Fruit fly (Drosophila melanogaster) whole organism, embryonic: Measurements from ENCODE around the gene Hinfp.

Experiments used
- Atf-2 ChIP-seq: fragments of 200-800 bp; sonication (Bioruptor generic); optimal IDR thresholded peaks from 2 replicates; lab custom pipeline; 2016; ENCODE audit warnings: missing biosample characterization, missing genetic modification characterization
- Bdp1 ChIP-seq: fragments of 200-800 bp; sonication (Bioruptor generic); optimal IDR thresholded peaks from 3 replicates; lab custom pipeline; 2016; ENCODE audit warnings: missing biosample characterization, missing genetic modification characterization
- CG10543 ChIP-seq: fragments of 200-800 bp; sonication (Bioruptor generic); optimal IDR thresholded peaks from 3 replicates; lab custom pipeline; 2017; ENCODE audit warnings: missing biosample characterization, mild to moderate bottlenecking, missing genetic modification characterization, moderate library complexity
- CG11085 ChIP-seq: fragments of 200-800 bp; sonication (Bioruptor generic); IDR thresholded peaks from 2 replicates; pipeline ENCODE4 v1.3.6; 2022; ENCODE audit warnings: missing biosample characterization, missing genetic modification characterization
- CG11456 ChIP-seq: fragments of 200-800 bp; sonication (Bioruptor generic); IDR thresholded peaks from 3 replicates; pipeline ENCODE4 v1.3.6; 2022; ENCODE audit warnings: missing biosample characterization, missing genetic modification characterization
- CG11560 ChIP-seq: fragments of 200-800 bp; sonication (Bioruptor generic); IDR thresholded peaks from 3 replicates; pipeline ENCODE4 v1.3.6; 2022; ENCODE audit warnings: missing biosample characterization, missing genetic modification characterization
- CG13894 ChIP-seq: fragments of 200-800 bp; sonication (Bioruptor generic); optimal IDR thresholded peaks from 3 replicates; lab custom pipeline; 2018; ENCODE audit warnings: missing biosample characterization, mild to moderate bottlenecking, missing genetic modification characterization, moderate library complexity
- CG14441 ChIP-seq: fragments of 200-800 bp; sonication (Bioruptor generic); IDR thresholded peaks from 2 replicates; pipeline ENCODE4 v1.3.6; 2022; ENCODE audit warnings: missing biosample characterization, missing genetic modification characterization
- CG14860 ChIP-seq: fragments of 200-800 bp; sonication (Bioruptor generic); IDR thresholded peaks from 3 replicates; pipeline ENCODE4 v1.3.6; 2022; ENCODE audit warnings: missing biosample characterization, missing genetic modification characterization; ENCODE audit not compliant: partially characterized antibody
- CG16779 ChIP-seq: fragments of 200-800 bp; sonication (Bioruptor generic); IDR thresholded peaks from 2 replicates; pipeline ENCODE4 v1.3.6; 2022; ENCODE audit warnings: missing biosample characterization, missing genetic modification characterization
- CG17328 ChIP-seq: fragments of 200-800 bp; sonication (Bioruptor generic); IDR thresholded peaks from 2 replicates; pipeline ENCODE4 v1.3.6; 2022; ENCODE audit warnings: missing biosample characterization, missing genetic modification characterization
- CG30020 ChIP-seq: fragments of 200-800 bp; optimal IDR thresholded peaks from 2 replicates; lab custom pipeline; 2019; ENCODE audit warnings: missing biosample characterization, mild to moderate bottlenecking, missing genetic modification characterization, moderate library complexity
- CG33213 ChIP-seq: fragments of 200-800 bp; sonication (Bioruptor generic); optimal IDR thresholded peaks from 3 replicates; lab custom pipeline; 2016; ENCODE audit warnings: missing biosample characterization, missing genetic modification characterization
- CG33557 ChIP-seq: fragments of 200-800 bp; sonication (Bioruptor generic); optimal IDR thresholded peaks from 2 replicates; lab custom pipeline; 2019; ENCODE audit warnings: missing biosample characterization, mild to moderate bottlenecking, missing genetic modification characterization, moderate library complexity
- CG4730 ChIP-seq: fragments of 200-800 bp; sonication (Bioruptor generic); IDR thresholded peaks from 2 replicates; pipeline ENCODE4 v1.3.6; 2022; ENCODE audit warnings: missing biosample characterization, missing genetic modification characterization
- CG5180 ChIP-seq: fragments of 200-800 bp; sonication (Bioruptor generic); optimal IDR thresholded peaks from 3 replicates; lab custom pipeline; 2017; ENCODE audit warnings: missing biosample characterization, missing genetic modification characterization, mild to moderate bottlenecking, moderate library complexity, missing genetic modification reagents
- CG7839 ChIP-seq: fragments of 200-800 bp; sonication (Bioruptor generic); optimal IDR thresholded peaks from 3 replicates; lab custom pipeline; 2018; ENCODE audit warnings: missing biosample characterization, mild to moderate bottlenecking, missing genetic modification characterization, moderate library complexity
- CG8765 ChIP-seq: fragments of 200-800 bp; sonication (Bioruptor generic); IDR thresholded peaks from 2 replicates; pipeline ENCODE4 v1.3.6; 2022; ENCODE audit warnings: missing biosample characterization, missing genetic modification characterization
- Dfd ChIP-seq, 2 experiments: fragments of >200 bp; optimal IDR thresholded peaks; 2 replicates each; lab custom pipeline; 2017; ENCODE audit warnings: missing biosample characterization in 2 of 2, missing genetic modification characterization in 2 of 2
- HLH4C ChIP-seq: fragments of 200-800 bp; sonication (Bioruptor generic); IDR thresholded peaks from 3 replicates; pipeline ENCODE4 v1.3.6; 2022; ENCODE audit warnings: missing biosample characterization, missing genetic modification characterization; ENCODE audit not compliant: partially characterized antibody
- Hmr ChIP-seq: fragments of 200-800 bp; sonication (Bioruptor generic); optimal IDR thresholded peaks from 3 replicates; lab custom pipeline; 2017; ENCODE audit warnings: mild to moderate bottlenecking, missing biosample characterization, missing genetic modification reagents, missing genetic modification characterization
- Hr78 ChIP-seq, 2 experiments: fragments of 200-800 bp in 1 of 2; fragments of >200 bp in 1 of 2; sonication (Bioruptor generic) in 1 of 2; optimal IDR thresholded peaks; 2 replicates each; lab custom pipeline; 2017 to 2019; ENCODE audit warnings: missing biosample characterization in 2 of 2, missing genetic modification characterization in 2 of 2, mild to moderate bottlenecking in 1 of 2, moderate library complexity in 1 of 2
- Hsf ChIP-seq: fragments of 200-800 bp; sonication (Bioruptor generic); optimal IDR thresholded peaks from 3 replicates; lab custom pipeline; 2016; ENCODE audit warnings: missing biosample characterization, missing genetic modification characterization
- Jarid2 ChIP-seq: fragments of 200-800 bp; sonication (Bioruptor generic); optimal IDR thresholded peaks from 3 replicates; lab custom pipeline; 2017; ENCODE audit warnings: mild to moderate bottlenecking, missing biosample characterization, missing genetic modification reagents, missing genetic modification characterization
- Nf-YA ChIP-seq: fragments of 200-800 bp; sonication (Bioruptor generic); IDR thresholded peaks from 2 replicates; pipeline ENCODE4 v1.3.6; 2022; ENCODE audit warnings: missing biosample characterization, missing genetic modification characterization
- Nf-YB ChIP-seq: fragments of 200-800 bp; sonication (Bioruptor generic); optimal IDR thresholded peaks from 3 replicates; lab custom pipeline; 2019; ENCODE audit warnings: missing biosample characterization, mild to moderate bottlenecking, missing genetic modification characterization, moderate library complexity
- Scr ChIP-seq: fragments of 200-800 bp; sonication (Bioruptor generic); IDR thresholded peaks from 2 replicates; pipeline ENCODE4 v1.3.6; 2022; ENCODE audit warnings: missing biosample characterization, missing genetic modification characterization; ENCODE audit not compliant: partially characterized antibody
- abd-A ChIP-seq: fragments of 200-800 bp; sonication (Bioruptor generic); optimal IDR thresholded peaks from 3 replicates; lab custom pipeline; 2019; ENCODE audit warnings: missing biosample characterization, mild to moderate bottlenecking, missing genetic modification characterization, moderate library complexity
- al ChIP-seq: fragments of 200-800 bp; sonication (Bioruptor generic); IDR thresholded peaks from 2 replicates; pipeline ENCODE4 v1.3.6; 2022; ENCODE audit warnings: missing biosample characterization, missing genetic modification characterization
- chm ChIP-seq: fragments of 200-800 bp; sonication (Bioruptor generic); IDR thresholded peaks from 2 replicates; pipeline ENCODE4 v1.3.6; 2022; ENCODE audit warnings: missing biosample characterization, missing genetic modification characterization
- crc ChIP-seq: fragments of 200-800 bp; sonication (Bioruptor generic); optimal IDR thresholded peaks from 2 replicates; lab custom pipeline; 2016; ENCODE audit warnings: missing biosample characterization, missing genetic modification characterization
- crp ChIP-seq, 2 experiments: fragments of 200-800 bp; sonication (Bioruptor generic); optimal IDR thresholded peaks; 2 replicates in 1 of 2; 3 replicates in 1 of 2; lab custom pipeline; 2017; ENCODE audit warnings: missing biosample characterization in 2 of 2, missing genetic modification characterization in 2 of 2, mild to moderate bottlenecking in 1 of 2, moderate library complexity in 1 of 2
- danr ChIP-seq: fragments of 200-800 bp; sonication (Bioruptor generic); IDR thresholded peaks from 2 replicates; pipeline ENCODE4 v1.3.6; 2022; ENCODE audit warnings: missing biosample characterization, missing genetic modification characterization
- dmrt99B ChIP-seq: fragments of 200-800 bp; sonication (Bioruptor generic); optimal IDR thresholded peaks from 2 replicates; lab custom pipeline; 2018; ENCODE audit warnings: missing biosample characterization, mild to moderate bottlenecking, missing genetic modification characterization, moderate library complexity
- grn ChIP-seq: fragments of 200-800 bp; sonication (Bioruptor generic); optimal IDR thresholded peaks from 3 replicates; lab custom pipeline; 2017; ENCODE audit warnings: missing biosample characterization, missing genetic modification characterization
- hbn ChIP-seq: fragments of 200-800 bp; sonication (Bioruptor generic); IDR thresholded peaks from 2 replicates; pipeline ENCODE4 v1.3.6; 2022; ENCODE audit warnings: missing biosample characterization, missing genetic modification characterization; ENCODE audit not compliant: partially characterized antibody
- kay ChIP-seq: fragments of 200-800 bp; sonication (Bioruptor generic); optimal IDR thresholded peaks from 2 replicates; lab custom pipeline; 2016; ENCODE audit warnings: missing biosample characterization, missing genetic modification characterization
- lilli ChIP-seq: fragments of 200-800 bp; sonication (Bioruptor generic); optimal IDR thresholded peaks from 3 replicates; lab custom pipeline; 2016; ENCODE audit warnings: missing biosample characterization, missing genetic modification characterization
- nmo ChIP-seq: fragments of 200-800 bp; sonication (Bioruptor generic); optimal IDR thresholded peaks from 2 replicates; lab custom pipeline; 2018; ENCODE audit warnings: missing biosample characterization, mild to moderate bottlenecking, missing genetic modification characterization, moderate library complexity
- nom ChIP-seq: fragments of 200-800 bp; sonication (Bioruptor generic); optimal IDR thresholded peaks from 2 replicates; lab custom pipeline; 2017; ENCODE audit warnings: missing biosample characterization, missing genetic modification characterization, mild to moderate bottlenecking, moderate library complexity, missing genetic modification reagents
- p53 ChIP-seq: fragments of 200-800 bp; sonication (Bioruptor generic); optimal IDR thresholded peaks from 2 replicates; lab custom pipeline; 2016; ENCODE audit warnings: missing biosample characterization, missing genetic modification characterization
- sc ChIP-seq, 3 experiments: fragments of >200 bp in 2 of 3; fragments of 200-800 bp in 1 of 3; sonication (Bioruptor generic) in 1 of 3; optimal IDR thresholded peaks; 2 replicates in 2 of 3; 3 replicates in 1 of 3; lab custom pipeline; 2017; ENCODE audit warnings: mild to moderate bottlenecking in 1 of 3, missing biosample characterization in 1 of 3, missing genetic modification characterization in 1 of 3, missing genetic modification reagents in 1 of 3
- sd ChIP-seq: fragments of 200-800 bp; sonication (Bioruptor generic); optimal IDR thresholded peaks from 3 replicates; lab custom pipeline; 2018; ENCODE audit warnings: missing biosample characterization, mild to moderate bottlenecking, missing genetic modification characterization, moderate library complexity
- sens-2 ChIP-seq: fragments of 200-800 bp; sonication (Bioruptor generic); IDR thresholded peaks from 2 replicates; pipeline ENCODE4 v1.3.6; 2022; ENCODE audit warnings: missing biosample characterization, missing genetic modification characterization
- sisA ChIP-seq: fragments of 200-800 bp; sonication (Bioruptor generic); IDR thresholded peaks from 2 replicates; pipeline ENCODE4 v1.3.6; 2022; ENCODE audit warnings: missing biosample characterization, missing genetic modification characterization
- sug ChIP-seq: fragments of 200-800 bp; optimal IDR thresholded peaks from 2 replicates; lab custom pipeline; 2019; ENCODE audit warnings: missing biosample characterization, mild to moderate bottlenecking, missing genetic modification characterization, moderate library complexity
- tgo ChIP-seq: fragments of 200-800 bp; sonication (Bioruptor generic); IDR thresholded peaks from 3 replicates; pipeline ENCODE4 v1.3.6; 2022; ENCODE audit warnings: missing biosample characterization, missing genetic modification characterization
- trh ChIP-seq: fragments of 200-800 bp; sonication (Bioruptor generic); optimal IDR thresholded peaks from 2 replicates; lab custom pipeline; 2016; ENCODE audit warnings: missing biosample characterization, missing genetic modification characterization

Gene Hinfp

DNA sequence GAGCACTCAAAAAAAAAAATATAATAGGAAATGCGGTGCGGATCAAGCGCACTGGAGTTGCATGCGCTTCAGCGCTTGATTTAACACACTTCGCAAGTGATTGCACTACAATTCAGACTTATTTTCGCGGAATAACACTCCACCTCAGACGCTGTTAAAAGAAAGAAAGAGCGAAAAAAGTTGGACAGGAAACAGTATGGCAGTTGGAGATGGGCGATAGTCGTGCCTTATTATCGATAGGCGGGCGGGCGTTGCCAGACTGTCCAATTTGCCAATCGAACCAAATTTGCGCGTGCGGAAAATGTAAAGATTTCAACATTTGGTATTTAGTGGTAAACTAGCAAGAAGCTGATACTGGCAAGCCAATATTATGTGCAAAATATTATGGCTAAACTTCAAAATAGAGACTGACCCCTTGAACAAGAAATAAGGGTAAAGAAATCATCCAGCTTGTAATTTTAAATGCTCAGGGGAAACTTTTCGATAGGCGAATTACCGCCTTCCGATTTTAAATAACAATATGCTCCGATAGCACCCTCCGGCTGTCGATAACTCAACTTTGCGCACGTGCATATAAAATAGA is 4.0 kb downstream of the Hinfp start, which contains the start of the genes RpL36 and Mybbp1A (continued):
- TF ChIP-seq Hr78 (GFP tag; optimal IDR thresholded peaks at IDR 0.05; lab: Kevin White, UChicago) (no peak), CG11560 (peak; percentile 42; the same call in 1 of the 3 replicates), sug (peak; percentile 60), kay (GFP tag; lab: Kevin White, UChicago) (no peak), CG11085 (GFP tag; lab: Robert Waterston, UW) (peak; percentile 71), lilli (GFP tag; lab: Kevin White, UChicago) (peak; percentile 62), dmrt99B (no peak), crp (GFP tag; optimal IDR thresholded peaks at IDR 0.05; lab: Kevin White, UChicago) (peak in 1 of 2 experiments; percentile 56), CG8765 (0 out of 2 replicates have a peak, but pooled peaks have one; percentile 18), Jarid2 (GFP tag; lab: Kevin White, UChicago) (no peak), CG17328 (GFP tag; lab: Robert Waterston, UW) (peak; percentile 70), chm (GFP tag; lab: Robert Waterston, UW) (peak; percentile 61; the same call in 1 of the 2 replicates), grn (GFP tag; lab: Kevin White, UChicago) (peak; percentile 57), Atf-2 (peak; percentile 46), CG33557 (GFP tag; lab: Kevin White, UChicago) (no peak), al (no peak), sc (optimal IDR thresholded peaks at IDR 0.05; lab: Kevin White, UChicago) (no peak), sc (GFP tag; optimal IDR thresholded peaks at IDR 0.05; lab: Kevin White, UChicago) (peak; percentile 57), nmo (GFP tag; lab: Kevin White, UChicago) (peak; percentile 75), Hsf (GFP tag; lab: Kevin White, UChicago) (peak; percentile 77), CG16779 (peak; percentile 63; the same call in 1 of the 2 replicates), sisA (GFP tag; lab: Robert Waterston, UW) (peak; percentile 24; the same call in 1 of the 2 replicates), tgo (GFP tag; lab: Robert Waterston, UW) (peak; percentile 39; the same call in 2 of the 3 replicates), Bdp1 (peak; percentile 58), CG11456 (peak; percentile 79; the same call in 2 of the 3 replicates), Hmr (GFP tag; lab: Kevin White, UChicago) (peak; percentile 90), Dfd (GFP tag; optimal IDR thresholded peaks at IDR 0.05; lab: Kevin White, UChicago) (no peak), crc (GFP tag; lab: Kevin White, UChicago) (peak; percentile 52), abd-A (tag; lab: Kevin White, UChicago) (no peak), CG14441 (GFP tag; lab: Robert Waterston, UW) (peak; percentile 58; the same call in 1 of the 2 replicates), nom (GFP tag; lab: Kevin White, UChicago) (peak; percentile 82), CG33213 (GFP tag; lab: Kevin White, UChicago) (peak; percentile 82), HLH4C (GFP tag; lab: Robert Waterston, UW) (peak; percentile 92), Nf-YB (GFP tag; lab: Kevin White, UChicago) (peak; percentile 52), CG30020 (tag; lab: Kevin White, UChicago) (peak; percentile 38), CG10543 (GFP tag; lab: Kevin White, UChicago) (peak; percentile 89), p53 (GFP tag; lab: Kevin White, UChicago) (peak; percentile 75), Nf-YA (peak; percentile 60; the same call in 1 of the 2 replicates), danr (no peak), hbn (GFP tag; lab: Robert Waterston, UW) (peak; percentile 61), CG5180 (no peak), CG7839 (tag; lab: Kevin White, UChicago) (peak; percentile 66), Scr (GFP tag; lab: Robert Waterston, UW) (peak; percentile 90), CG4730 (peak; percentile 41; the same call in 1 of the 2 replicates), CG13894 (peak; percentile 68), trh (GFP tag; lab: Kevin White, UChicago) (peak; percentile 50), sd (no peak), CG14860 (GFP tag; lab: Robert Waterston, UW) (peak; percentile 89), sens-2 (0 out of 2 replicates have a peak, but pooled peaks have one; percentile 52)
